Worm (Caenorhabditis elegans): ENCODE data around the gene F55E10.4.
"Not testable (repeated sequence)": the region's sequence is repeated elsewhere in the genome, so short reads cannot be mapped to it uniquely, and the experiment has no call there.

The F55E10.4 gene

ce11 chrX:8346248-8346647 is 18.5 kb upstream of the F55E10.4 start, which contains the start of gene drd-5:
Gene drd-5, minus strand, starts transcription at chrX:8346348.
- TF ChIP-seq elt-2 (tag; optimal IDR thresholded peaks at IDR 0.05) (peak; percentile 59), tbx-2 (tag; optimal IDR thresholded peaks at IDR 0.05) (no peak), nhr-25 (tag; optimal IDR thresholded peaks at IDR 0.05) (no peak), fos-1 (tag; optimal IDR thresholded peaks at IDR 0.05) (no peak), ceh-28 (tag; optimal IDR thresholded peaks at IDR 0.05) (no peak)

DNA sequence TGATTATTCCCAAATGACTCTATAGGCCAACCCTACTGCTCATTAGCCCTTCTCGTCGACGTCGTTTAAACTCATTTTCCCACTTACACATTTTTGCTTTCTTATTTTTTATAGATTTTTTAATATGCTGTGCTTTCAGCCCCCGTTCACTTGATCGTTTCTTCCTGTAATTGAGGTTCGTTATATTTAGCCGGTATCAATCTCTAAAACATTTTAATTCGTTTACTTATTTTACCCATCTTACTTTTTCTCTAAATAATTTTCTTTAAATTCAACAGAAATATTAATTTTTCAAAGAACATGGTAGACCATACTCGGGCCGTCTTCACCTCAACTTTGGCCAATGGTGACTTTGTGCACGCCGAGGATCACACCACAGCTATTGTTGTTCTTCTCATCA is 14.0 kb upstream of the F55E10.4 start, which contains the start of gene F55E10.1:
Gene F55E10.1, plus strand, starts transcription at position 301 of the 400 bp plus-strand sequence.
- TF ChIP-seq daf-12 (tag; optimal IDR thresholded peaks at IDR 0.05) (no peak), ceh-82 (tag; optimal IDR thresholded peaks at IDR 0.05) (no peak), lin-39 (tag; optimal IDR thresholded peaks at IDR 0.05) (no peak), fos-1 (tag; optimal IDR thresholded peaks at IDR 0.05) (no peak), nfya-1 (tag; optimal IDR thresholded peaks at IDR 0.05; ENCODE audit: insufficient read depth) (no peak), hmg-11 (tag; optimal IDR thresholded peaks at IDR 0.05) (no peak), elt-2 (tag; optimal IDR thresholded peaks at IDR 0.05) (no peak), ceh-28 (tag; optimal IDR thresholded peaks at IDR 0.05) (no peak), nhr-237 (tag; optimal IDR thresholded peaks at IDR 0.05) (no peak), nhr-67 (tag; optimal IDR thresholded peaks at IDR 0.05) (no peak), pha-4 (tag; optimal IDR thresholded peaks at IDR 0.05) (no peak), ama-1 (optimal IDR thresholded peaks at IDR 0.05) (no peak), R02D3.7 (tag; optimal IDR thresholded peaks at IDR 0.05) (no peak), fkh-2 (tag; optimal IDR thresholded peaks at IDR 0.05) (no peak), tbx-2 (tag; optimal IDR thresholded peaks at IDR 0.05) (no peak), ceh-16 (tag; optimal IDR thresholded peaks at IDR 0.05) (no peak), sea-2 (GFP tag; optimal IDR thresholded peaks at IDR 0.05) (no peak), jun-1 (tag; optimal IDR thresholded peaks at IDR 0.05) (no peak)

DNA sequence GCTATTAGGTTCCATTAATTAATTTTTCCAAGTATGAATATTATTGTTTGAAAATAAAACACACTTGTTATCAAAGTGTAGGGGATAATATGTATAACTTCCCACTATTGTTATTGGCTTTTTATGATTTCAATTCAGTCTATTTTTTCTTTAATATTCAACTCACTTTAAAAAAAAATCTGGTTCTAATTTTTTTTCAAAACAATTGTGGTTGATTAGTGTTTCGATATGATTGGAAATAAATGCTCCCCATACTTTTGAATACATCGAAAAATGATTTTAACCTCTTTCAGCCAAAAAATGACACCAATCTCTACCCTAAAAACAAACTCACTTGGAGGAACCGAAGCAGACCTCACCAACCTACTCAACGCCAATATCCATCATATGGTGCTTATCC is 12.7 kb upstream of the F55E10.4 start, which contains the start of gene F55E10.2:
Gene F55E10.2, plus strand, starts transcription at position 301 of the 400 bp plus-strand sequence.
- no peak for TF ChIP-seq mml-1 (tag; optimal IDR thresholded peaks at IDR 0.05)
- no peak for TF ChIP-seq tbx-2 (tag; optimal IDR thresholded peaks at IDR 0.05)
- TF ChIP-seq ceh-16 (tag; optimal IDR thresholded peaks at IDR 0.05): no peak
- TF ChIP-seq nhr-12 (tag; optimal IDR thresholded peaks at IDR 0.05): no peak
- no peak for TF ChIP-seq nfya-1 (tag; optimal IDR thresholded peaks at IDR 0.05; ENCODE audit: insufficient read depth)
- TF ChIP-seq fos-1 (tag; optimal IDR thresholded peaks at IDR 0.05): no peak
- TF ChIP-seq nhr-237 (tag; optimal IDR thresholded peaks at IDR 0.05): no peak
- TF ChIP-seq sea-2 (GFP tag; optimal IDR thresholded peaks at IDR 0.05): no peak
- no peak for TF ChIP-seq ZK546.5 (tag; optimal IDR thresholded peaks at IDR 0.05)
- no peak for TF ChIP-seq egl-27 (tag; optimal IDR thresholded peaks at IDR 0.05)
- TF ChIP-seq elt-2 (tag; optimal IDR thresholded peaks at IDR 0.05): no peak

DNA sequence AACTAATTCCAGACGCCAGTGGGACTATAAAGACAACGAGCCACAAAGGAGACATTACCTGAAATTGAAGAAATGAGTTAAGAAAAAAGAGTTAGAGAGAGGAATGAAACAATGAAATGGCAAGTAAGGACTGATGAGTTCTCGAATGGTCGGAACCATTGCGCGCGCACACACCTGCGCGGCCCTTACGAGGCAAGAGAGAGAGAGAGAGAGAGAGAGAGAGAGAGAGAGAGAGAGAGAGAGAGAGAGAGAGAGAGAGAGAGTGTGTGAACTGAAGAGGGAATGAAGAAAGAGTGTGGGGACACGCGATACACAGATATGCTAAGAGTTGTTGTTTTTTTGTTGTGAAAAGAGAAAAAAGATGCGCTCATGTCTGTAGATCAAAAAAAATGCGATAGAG is 1.3 kb downstream of the F55E10.4 start, which contains the start of gene R09F10.8:
Gene R09F10.8, minus strand, starts transcription at position 58 of the 400 bp plus-strand sequence.
- TF ChIP-seq elt-3 (tag; optimal IDR thresholded peaks at IDR 0.05): no peak
- no peak for TF ChIP-seq nfya-1 (tag; optimal IDR thresholded peaks at IDR 0.05; ENCODE audit: insufficient read depth)
- no peak for TF ChIP-seq nhr-25 (tag; optimal IDR thresholded peaks at IDR 0.05)
- no peak for TF ChIP-seq mdl-1 (tag; optimal IDR thresholded peaks at IDR 0.05)
- no peak for TF ChIP-seq ceh-82 (tag; optimal IDR thresholded peaks at IDR 0.05)
- no peak for TF ChIP-seq lin-39 (tag; optimal IDR thresholded peaks at IDR 0.05)
- no peak for TF ChIP-seq nhr-43 (tag; optimal IDR thresholded peaks at IDR 0.05; ENCODE audit: poor library complexity, severe bottlenecking)
- TF ChIP-seq nhr-76 (tag; optimal IDR thresholded peaks at IDR 0.05): no peak
- TF ChIP-seq lin-15B (tag; optimal IDR thresholded peaks at IDR 0.05): no peak

ce11 chrX:8323371-8323770 is 4.3 kb downstream of the F55E10.4 start, which contains the start of gene R09F10.1:
Gene R09F10.1, plus strand, starts transcription at chrX:8323592.
- TF ChIP-seq pha-4 (tag; optimal IDR thresholded peaks at IDR 0.05) (peak; percentile 50), nhr-12 (tag; optimal IDR thresholded peaks at IDR 0.05) (no peak), pqm-1 (tag; optimal IDR thresholded peaks at IDR 0.05) (peak; percentile 46), aly-2 (tag; optimal IDR thresholded peaks at IDR 0.05) (no peak), nhr-11 (tag; optimal IDR thresholded peaks at IDR 0.05) (no peak), elt-2 (tag; optimal IDR thresholded peaks at IDR 0.05) (peak; percentile 75), daf-12 (tag; optimal IDR thresholded peaks at IDR 0.05) (no peak), nhr-25 (tag; optimal IDR thresholded peaks at IDR 0.05) (no peak)

DNA sequence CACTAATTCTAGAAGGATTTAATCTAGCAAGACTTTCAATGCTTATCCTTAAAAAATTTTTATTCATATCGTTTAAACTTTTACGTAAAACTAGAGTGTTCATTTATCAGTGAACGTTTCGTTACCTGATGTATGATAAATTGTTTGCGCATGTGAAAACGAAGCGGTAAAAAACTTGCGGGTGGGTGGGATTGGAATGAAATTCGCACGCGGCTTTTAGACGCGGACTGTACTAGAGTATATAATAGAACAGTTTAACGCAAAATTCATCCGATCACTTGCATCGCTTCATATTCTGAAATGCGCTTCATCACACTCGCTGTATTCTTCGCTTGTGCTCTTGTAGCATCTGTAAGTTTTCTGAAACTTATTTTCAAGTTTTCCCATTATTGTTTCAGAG is 5.9 kb downstream of the F55E10.4 start, which contains the start of gene abu-9:
Gene abu-9, plus strand, starts transcription at position 301 of the 400 bp plus-strand sequence.
- TF ChIP-seq lin-15B, aly-2, fkh-2 (tag; optimal IDR thresholded peaks at IDR 0.05): not testable (repeated sequence)

All from whole organism, L3 larva.